Worm (Caenorhabditis elegans) whole organism, L4 larva: Measurements from ENCODE around the gene C18H2.5.

Experiments used
- D1046.2 ChIP-seq: fragments of 200-800 bp; sonication (Bioruptor generic); IDR thresholded peaks from 2 replicates; pipeline ENCODE4 v1.3.6; 2022; ENCODE audit warnings: missing genetic modification characterization, missing compliant biosample characterization
- F37D6.2 ChIP-seq: sonication (generic microtip); optimal IDR thresholded peaks from 2 replicates; lab custom pipeline; 2016; ENCODE audit warnings: mild to moderate bottlenecking, missing genetic modification characterization, missing compliant biosample characterization
- R02D3.7 ChIP-seq: fragments of 150-350 bp; sonication (generic microtip); optimal IDR thresholded peaks from 3 replicates; lab custom pipeline; 2014; ENCODE audit warnings: missing biosample characterization, missing genetic modification characterization
- Y48G9A.11 ChIP-seq: fragments of 200-800 bp; sonication (Bioruptor generic); IDR thresholded peaks from 2 replicates; pipeline ENCODE4 v1.3.6; 2022; ENCODE audit warnings: missing genetic modification reagents, missing genetic modification characterization, missing compliant biosample characterization
- Y75B8A.6 ChIP-seq: fragments of 200-800 bp; sonication (Bioruptor generic); IDR thresholded peaks from 2 replicates; pipeline ENCODE4 v1.3.6; 2022; ENCODE audit warnings: missing genetic modification reagents, missing genetic modification characterization, missing compliant biosample characterization
- ZK546.5 ChIP-seq, 2 experiments: sonication (generic microtip); optimal IDR thresholded peaks; 2 replicates each; lab custom pipeline; 2017; ENCODE audit warnings: missing biosample characterization in 2 of 2, missing genetic modification characterization in 2 of 2
- aha-1 ChIP-seq: fragments of 150-350 bp; peaks from one replicate; lab custom pipeline; 2014; ENCODE audit warnings: missing biosample characterization, missing genetic modification characterization
- ama-1 ChIP-seq: fragments of 150-350 bp; optimal IDR thresholded peaks from 2 replicates; lab custom pipeline; 2014; ENCODE audit warnings: inconsistent platforms, mixed read lengths
- arid-1 ChIP-seq: fragments of 200-800 bp; sonication (Bioruptor generic); conservative IDR thresholded peaks from 2 replicates; pipeline ENCODE4 v1.3.6; 2022; ENCODE audit warnings: missing genetic modification reagents, missing genetic modification characterization, missing compliant biosample characterization
- ceh-20 ChIP-seq: fragments of 200-800 bp; sonication (Bioruptor generic); IDR thresholded peaks from 2 replicates; pipeline ENCODE4 v1.3.6; 2022; ENCODE audit warnings: missing genetic modification reagents, missing genetic modification characterization, missing compliant biosample characterization
- ceh-28 ChIP-seq: fragments of 150-350 bp; optimal IDR thresholded peaks from 2 replicates; lab custom pipeline; 2014; ENCODE audit warnings: missing biosample characterization, missing genetic modification reagents, missing genetic modification characterization
- ceh-82 ChIP-seq: sonication (generic microtip); optimal IDR thresholded peaks from 2 replicates; lab custom pipeline; 2017; ENCODE audit warnings: missing biosample characterization, missing genetic modification characterization
- daf-12 ChIP-seq: fragments of 150-350 bp; optimal IDR thresholded peaks from 2 replicates; lab custom pipeline; 2014; ENCODE audit warnings: missing biosample characterization, missing genetic modification reagents, missing genetic modification characterization
- daf-16 ChIP-seq, 3 experiments: sonication (generic microtip); optimal IDR thresholded peaks; 2 replicates each; lab custom pipeline; 2016 to 2017; ENCODE audit warnings: missing genetic modification characterization in 3 of 3, missing genetic modification reagents in 3 of 3, mild to moderate bottlenecking in 2 of 3, missing compliant biosample characterization in 2 of 3, missing biosample characterization in 1 of 3, moderate library complexity in 1 of 3
- daf-8 ChIP-seq: fragments of 200-800 bp; sonication (Bioruptor generic); IDR thresholded peaks from 2 replicates; pipeline ENCODE4 v1.3.6; 2022; ENCODE audit warnings: missing genetic modification characterization, missing compliant biosample characterization
- dmd-8 ChIP-seq: fragments of 200-800 bp; sonication (Bioruptor generic); IDR thresholded peaks from 2 replicates; pipeline ENCODE4 v1.3.6; 2022; ENCODE audit warnings: missing genetic modification characterization, missing compliant biosample characterization
- dpl-1 ChIP-seq: fragments of 150-350 bp; optimal IDR thresholded peaks from 2 replicates; lab custom pipeline; 2014; ENCODE audit warnings: missing biosample characterization, missing genetic modification reagents, missing genetic modification characterization
- dve-1 ChIP-seq: sonication (generic microtip); optimal IDR thresholded peaks from 2 replicates; lab custom pipeline; 2017; ENCODE audit warnings: antibody characterized with exemption, mild to moderate bottlenecking, missing genetic modification characterization, missing compliant biosample characterization; ENCODE audit not compliant: insufficient read depth
- egl-27 ChIP-seq: sonication (generic microtip); optimal IDR thresholded peaks from 3 replicates; lab custom pipeline; 2017; ENCODE audit warnings: missing biosample characterization, missing genetic modification reagents, missing genetic modification characterization
- egl-43 ChIP-seq: fragments of 200-800 bp; sonication (Bioruptor generic); IDR thresholded peaks from 2 replicates; pipeline ENCODE4 v1.3.6; 2022; ENCODE audit warnings: missing genetic modification reagents, missing genetic modification characterization, missing compliant biosample characterization
- fos-1 ChIP-seq: fragments of 150-350 bp; optimal IDR thresholded peaks from 2 replicates; lab custom pipeline; 2014; ENCODE audit warnings: missing biosample characterization, missing genetic modification characterization
- gei-8 ChIP-seq: fragments of 200-800 bp; sonication (Bioruptor generic); optimal IDR thresholded peaks from 2 replicates; lab custom pipeline; 2018; ENCODE audit warnings: mild to moderate bottlenecking, missing genetic modification characterization, missing compliant biosample characterization
- hif-1 ChIP-seq, 2 experiments: sonication (generic microtip); optimal IDR thresholded peaks; 2 replicates each; lab custom pipeline; 2016 to 2017; ENCODE audit warnings: missing compliant biosample characterization in 2 of 2, missing genetic modification characterization in 2 of 2, missing genetic modification reagents in 2 of 2, missing genotype in 2 of 2, mild to moderate bottlenecking in 1 of 2
- hlh-11 ChIP-seq: fragments of 200-800 bp; sonication (Bioruptor generic); optimal IDR thresholded peaks from 2 replicates; lab custom pipeline; 2018; ENCODE audit warnings: mild to moderate bottlenecking, missing genetic modification characterization, missing compliant biosample characterization
- hlh-30 ChIP-seq: sonication (generic microtip); optimal IDR thresholded peaks from 2 replicates; lab custom pipeline; 2017; ENCODE audit warnings: antibody characterized with exemption, mild to moderate bottlenecking, missing genetic modification characterization, missing compliant biosample characterization; ENCODE audit not compliant: insufficient read depth
- lim-7 ChIP-seq: fragments of 200-800 bp; sonication (Bioruptor generic); IDR thresholded peaks from 2 replicates; pipeline ENCODE4 v1.3.6; 2022; ENCODE audit warnings: missing genetic modification characterization, missing compliant biosample characterization
- lin-15B ChIP-seq: fragments of 150-350 bp; sonication (generic microtip); optimal IDR thresholded peaks from 3 replicates; lab custom pipeline; 2014; ENCODE audit warnings: missing biosample characterization, missing genetic modification characterization
- lin-29 ChIP-seq: fragments of 200-800 bp; sonication (Bioruptor generic); IDR thresholded peaks from 2 replicates; pipeline ENCODE4 v1.3.6; 2022; ENCODE audit warnings: missing genetic modification reagents, missing genetic modification characterization, missing compliant biosample characterization
- lsy-2 ChIP-seq, 2 experiments: fragments of 150-350 bp in 1 of 2; sonication (generic microtip) in 1 of 2; optimal IDR thresholded peaks; 2 replicates each; lab custom pipeline; 2014 to 2017; ENCODE audit warnings: missing biosample characterization in 2 of 2, missing genetic modification characterization in 2 of 2
- madf-9 ChIP-seq: fragments of 200-800 bp; sonication (Bioruptor generic); conservative IDR thresholded peaks from 2 replicates; pipeline ENCODE4 v1.3.6; 2022; ENCODE audit warnings: missing genetic modification reagents, missing genetic modification characterization, missing compliant biosample characterization
- mdl-1 ChIP-seq, 2 experiments: fragments of 150-350 bp in 1 of 2; sonication (generic microtip) in 1 of 2; optimal IDR thresholded peaks; 2 replicates each; lab custom pipeline; 2014 to 2017; ENCODE audit warnings: missing biosample characterization in 2 of 2, missing genetic modification characterization in 2 of 2
- mdt-29 ChIP-seq: fragments of 200-800 bp; sonication (Bioruptor generic); IDR thresholded peaks from 2 replicates; pipeline ENCODE4 v1.3.6; 2022; ENCODE audit warnings: missing genetic modification reagents, missing genetic modification characterization, missing compliant biosample characterization
- mep-1 ChIP-seq: fragments of 150-350 bp; sonication (generic microtip); optimal IDR thresholded peaks from 3 replicates; lab custom pipeline; 2014; ENCODE audit warnings: missing biosample characterization, missing genetic modification characterization
- mxl-2 ChIP-seq: fragments of 200-800 bp; sonication (Bioruptor generic); conservative IDR thresholded peaks from 2 replicates; pipeline ENCODE4 v1.3.6; 2022; ENCODE audit warnings: missing genetic modification reagents, missing genetic modification characterization, missing compliant biosample characterization
- nhr-102 ChIP-seq: sonication (generic microtip); optimal IDR thresholded peaks from 2 replicates; lab custom pipeline; 2016; ENCODE audit warnings: mild to moderate bottlenecking, missing genetic modification characterization, moderate library complexity, missing compliant biosample characterization
- nhr-11 ChIP-seq: fragments of 150-350 bp; optimal IDR thresholded peaks from 2 replicates; lab custom pipeline; 2014; ENCODE audit warnings: missing biosample characterization, missing genetic modification characterization
- nhr-111 ChIP-seq: fragments of 200-800 bp; sonication (Bioruptor generic); optimal IDR thresholded peaks from 2 replicates; lab custom pipeline; 2018; ENCODE audit warnings: mild to moderate bottlenecking, missing genetic modification characterization, missing compliant biosample characterization
- nhr-237 ChIP-seq: sonication (generic microtip); optimal IDR thresholded peaks from 2 replicates; lab custom pipeline; 2017; ENCODE audit warnings: missing biosample characterization, missing genetic modification characterization
- nhr-48 ChIP-seq: sonication (generic microtip); optimal IDR thresholded peaks from 2 replicates; lab custom pipeline; 2016; ENCODE audit warnings: mild to moderate bottlenecking, missing genetic modification characterization, missing compliant biosample characterization
- nhr-6 ChIP-seq: fragments of 150-350 bp; optimal IDR thresholded peaks from 2 replicates; lab custom pipeline; 2014; ENCODE audit warnings: missing biosample characterization, missing genetic modification characterization
- nhr-77 ChIP-seq: fragments of 150-350 bp; optimal IDR thresholded peaks from 2 replicates; lab custom pipeline; 2014; ENCODE audit warnings: missing biosample characterization, missing genetic modification characterization
- set-16 ChIP-seq: fragments of 200-800 bp; sonication (Bioruptor generic); IDR thresholded peaks from 2 replicates; pipeline ENCODE4 v1.3.6; 2022; ENCODE audit warnings: missing genetic modification reagents, missing genetic modification characterization, missing compliant biosample characterization
- snpc-4 ChIP-seq: fragments of 150-350 bp; optimal IDR thresholded peaks from 2 replicates; lab custom pipeline; 2014; ENCODE audit warnings: missing biosample characterization, missing genetic modification characterization
- spr-3 ChIP-seq: fragments of 200-800 bp; sonication (Bioruptor generic); optimal IDR thresholded peaks from 2 replicates; lab custom pipeline; 2018; ENCODE audit warnings: mild to moderate bottlenecking, missing genetic modification characterization, missing compliant biosample characterization
- tra-1 ChIP-seq: fragments of 200-800 bp; sonication (Bioruptor generic); IDR thresholded peaks from 2 replicates; pipeline ENCODE4 v1.3.6; 2022; ENCODE audit warnings: missing genetic modification reagents, missing genetic modification characterization, missing compliant biosample characterization
- unc-130 ChIP-seq: sonication (generic microtip); optimal IDR thresholded peaks from 2 replicates; lab custom pipeline; 2016; ENCODE audit warnings: missing genetic modification reagents, missing genetic modification characterization, missing compliant biosample characterization
- unc-39 ChIP-seq: sonication (generic microtip); optimal IDR thresholded peaks from 2 replicates; lab custom pipeline; 2017; ENCODE audit warnings: missing biosample characterization, missing genetic modification characterization
- unc-62 ChIP-seq, 3 experiments: fragments of 150-350 bp in 1 of 3; sonication (generic microtip); optimal IDR thresholded peaks in 2 of 3; peaks in 1 of 3; 1 replicate in 1 of 3; 2 replicates in 2 of 3; lab custom pipeline; 2014 to 2017; ENCODE audit warnings: missing biosample characterization in 3 of 3, missing genetic modification characterization in 3 of 3, missing genetic modification reagents in 3 of 3, missing genotype in 1 of 3

C18H2.5 gene

ce11 chrIII:7729062-7729461, 34.9 kb upstream of the C18H2.5 start:
- TF ChIP-seq hlh-30 (peak; percentile 34), ama-1 (lab: Kevin White, UChicago) (no peak), ceh-28 (tag; lab: Kevin White, UChicago) (no peak), aha-1 (tag; lab: Kevin White, UChicago) (peak; percentile 15), dmd-8 (GFP tag; lab: Robert Waterston, UW) (peak; percentile 15; the same call in 1 of the 2 replicates)
- TF ChIP-seq, all 104 proteins: peak for 3

- TF ChIP-seq mdl-1 (tag; optimal IDR thresholded peaks at IDR 0.05; lab: Kevin White, UChicago): peak in 1 of 2 experiments; percentile 25
- no peak for TF ChIP-seq arid-1 (GFP tag; lab: Robert Waterston, UW)
- no peak for TF ChIP-seq lin-29 (GFP tag; lab: Robert Waterston, UW)
- TF ChIP-seq egl-43 (GFP tag; lab: Robert Waterston, UW): no peak
- no peak for TF ChIP-seq unc-39
- peak; percentile 49; the same call in 1 of the 2 replicates for TF ChIP-seq mdt-29 (GFP tag; lab: Robert Waterston, UW)
- TF ChIP-seq ceh-82 (tag; lab: Kevin White, UChicago): no peak
- no peak for TF ChIP-seq Y75B8A.6 (GFP tag; lab: Robert Waterston, UW)
- TF ChIP-seq gei-8 (GFP tag; lab: Kevin White, UChicago): no peak
- TF ChIP-seq nhr-48 (tag; lab: Kevin White, UChicago): peak; percentile 74
- TF ChIP-seq D1046.2 (GFP tag; lab: Robert Waterston, UW): no peak
- 0 out of 2 replicates have a peak, but pooled peaks have one; percentile 44 for TF ChIP-seq ceh-20 (GFP tag; lab: Robert Waterston, UW)
- TF ChIP-seq hlh-11: peak; percentile 84
- no peak for TF ChIP-seq egl-27 (tag; lab: Kevin White, UChicago)
- no peak for TF ChIP-seq daf-12
- no peak for TF ChIP-seq nhr-237 (tag; lab: Kevin White, UChicago)
- TF ChIP-seq nhr-111: no peak
- no peak for TF ChIP-seq set-16 (GFP tag; lab: Robert Waterston, UW)
- peak; percentile 59 for TF ChIP-seq hlh-30
- TF ChIP-seq snpc-4 (tag; lab: Kevin White, UChicago): no peak
- no peak for TF ChIP-seq Y48G9A.11 (GFP tag; lab: Robert Waterston, UW)
- TF ChIP-seq daf-16 (GFP tag; optimal IDR thresholded peaks at IDR 0.05; lab: Kevin White, UChicago): peak in 1 of 2 experiments; percentile 9
- TF ChIP-seq daf-16 (tag; optimal IDR thresholded peaks at IDR 0.05; lab: Kevin White, UChicago): peak; percentile 75
- TF ChIP-seq unc-130 (GFP tag; lab: Kevin White, UChicago): no peak
- TF ChIP-seq daf-8 (GFP tag; lab: Robert Waterston, UW): no peak
- TF ChIP-seq mxl-2: no peak
- TF ChIP-seq lin-15B (tag; lab: Kevin White, UChicago): no peak
- TF ChIP-seq nhr-102 (tag; lab: Kevin White, UChicago): peak; percentile 43
- no peak for TF ChIP-seq R02D3.7 (tag; lab: Kevin White, UChicago)
- no peak for TF ChIP-seq fos-1 (tag; lab: Kevin White, UChicago)
- no peak for TF ChIP-seq hif-1 (tag; optimal IDR thresholded peaks at IDR 0.05; lab: Kevin White, UChicago)
- no peak for TF ChIP-seq spr-3
- peak; percentile 54 for TF ChIP-seq dpl-1 (GFP tag; lab: Kevin White, UChicago)
- TF ChIP-seq lim-7 (GFP tag; lab: Robert Waterston, UW): no peak
- TF ChIP-seq ceh-28 (tag; lab: Kevin White, UChicago): no peak
- TF ChIP-seq madf-9 (GFP tag; lab: Robert Waterston, UW): 0 out of 2 replicates have a peak, but pooled peaks have one; percentile 15
- peak; percentile 65 for TF ChIP-seq mep-1
- TF ChIP-seq nhr-6 (tag; lab: Kevin White, UChicago): no peak
- peak; percentile 90 for TF ChIP-seq dve-1
- TF ChIP-seq lsy-2 (tag; optimal IDR thresholded peaks at IDR 0.05; lab: Kevin White, UChicago): peak; percentile 19 to 83
- TF ChIP-seq tra-1: peak; percentile 70
- TF ChIP-seq nhr-11 (tag; lab: Kevin White, UChicago): peak; percentile 4
- TF ChIP-seq F37D6.2 (tag; lab: Kevin White, UChicago): no peak
- peak; percentile 10 for TF ChIP-seq nhr-77 (tag; lab: Kevin White, UChicago)
- no peak for TF ChIP-seq unc-62 (GFP tag; optimal IDR thresholded peaks at IDR 0.05 in 1 of 2; lab: Kevin White, UChicago)
- TF ChIP-seq unc-62 (tag; optimal IDR thresholded peaks at IDR 0.05; lab: Kevin White, UChicago): no peak
- no peak for TF ChIP-seq ZK546.5 (tag; optimal IDR thresholded peaks at IDR 0.05; lab: Kevin White, UChicago)
Observed at ce11 chrIII:7728494-7728893, 34.3 kb upstream of the C18H2.5 start.
